Worm (Caenorhabditis elegans) whole organism, L4 larva: ENCODE results near the gene prmt-9.

Experiments used
- attf-4 ChIP-seq: sonication (generic microtip); optimal IDR thresholded peaks from 3 replicates; lab custom pipeline; 2017; ENCODE audit warnings: missing biosample characterization, missing genetic modification characterization
- dmd-8 ChIP-seq: fragments of 200-800 bp; sonication (Bioruptor generic); IDR thresholded peaks from 2 replicates; pipeline ENCODE4 v1.3.6; 2022; ENCODE audit warnings: missing genetic modification characterization, missing compliant biosample characterization
- dpl-1 ChIP-seq: fragments of 150-350 bp; optimal IDR thresholded peaks from 2 replicates; lab custom pipeline; 2014; ENCODE audit warnings: missing biosample characterization, missing genetic modification reagents, missing genetic modification characterization
- egl-27 ChIP-seq: sonication (generic microtip); optimal IDR thresholded peaks from 3 replicates; lab custom pipeline; 2017; ENCODE audit warnings: missing biosample characterization, missing genetic modification reagents, missing genetic modification characterization
- fkh-10 ChIP-seq: fragments of 150-350 bp; optimal IDR thresholded peaks from 2 replicates; lab custom pipeline; 2014; ENCODE audit warnings: missing biosample characterization, missing genetic modification reagents, missing genetic modification characterization
- fos-1 ChIP-seq: fragments of 150-350 bp; optimal IDR thresholded peaks from 2 replicates; lab custom pipeline; 2014; ENCODE audit warnings: missing biosample characterization, missing genetic modification characterization
- lin-39 ChIP-seq: fragments of 150-350 bp; optimal IDR thresholded peaks from 2 replicates; lab custom pipeline; 2014; ENCODE audit warnings: missing biosample characterization, missing genetic modification reagents, missing genetic modification characterization
- mdl-1 ChIP-seq, 2 experiments: fragments of 150-350 bp in 1 of 2; sonication (generic microtip) in 1 of 2; optimal IDR thresholded peaks; 2 replicates each; lab custom pipeline; 2014 to 2017; ENCODE audit warnings: missing biosample characterization in 2 of 2, missing genetic modification characterization in 2 of 2
- nhr-28 ChIP-seq: fragments of 150-350 bp; optimal IDR thresholded peaks from 2 replicates; lab custom pipeline; 2014; ENCODE audit warnings: missing biosample characterization, missing genetic modification characterization
- nhr-41 ChIP-seq: fragments of 200-800 bp; sonication (Bioruptor generic); IDR thresholded peaks from 2 replicates; pipeline ENCODE4 v1.3.6; 2022; ENCODE audit warnings: missing genetic modification reagents, missing genetic modification characterization, missing compliant biosample characterization
- skn-1 ChIP-seq: fragments of 150-350 bp; optimal IDR thresholded peaks from 2 replicates; lab custom pipeline; 2014; ENCODE audit warnings: missing biosample characterization, missing genetic modification characterization
- unc-62 ChIP-seq, 3 experiments: fragments of 150-350 bp in 1 of 3; sonication (generic microtip); optimal IDR thresholded peaks in 2 of 3; peaks in 1 of 3; 1 replicate in 1 of 3; 2 replicates in 2 of 3; lab custom pipeline; 2014 to 2017; ENCODE audit warnings: missing biosample characterization in 3 of 3, missing genetic modification characterization in 3 of 3, missing genetic modification reagents in 3 of 3, missing genotype in 1 of 3
- zip-11 ChIP-seq: fragments of 200-800 bp; sonication (Bioruptor generic); IDR thresholded peaks from 2 replicates; pipeline ENCODE4 v1.3.6; 2022; ENCODE audit warnings: missing genetic modification characterization, missing compliant biosample characterization

DNA sequence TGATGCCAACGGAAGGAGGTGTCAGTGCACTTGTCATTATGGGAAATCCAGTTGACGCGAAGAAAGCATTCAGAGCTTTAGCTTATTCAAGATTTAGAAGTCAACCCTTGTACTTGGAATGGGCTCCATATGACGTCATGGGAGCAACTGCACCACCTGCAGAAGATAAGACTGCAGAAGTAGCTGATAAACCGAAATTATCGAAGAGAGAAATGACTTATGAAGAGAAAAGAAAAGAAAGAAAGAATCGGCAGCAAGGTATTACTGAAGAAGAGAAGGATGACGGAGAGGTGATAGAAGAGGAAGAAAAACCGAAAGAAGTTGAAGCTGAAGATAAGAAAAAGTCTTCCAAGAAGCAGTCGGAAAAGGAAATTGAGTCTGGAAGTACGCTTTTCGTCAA is 44.0 kb upstream of the prmt-9 start:
- no peak for TF ChIP-seq skn-1 (tag; lab: Kevin White, UChicago)
- no peak for TF ChIP-seq fkh-10 (GFP tag; lab: Kevin White, UChicago)
- no peak for TF ChIP-seq zip-11 (GFP tag; lab: Robert Waterston, UW)
- TF ChIP-seq attf-4 (tag; lab: Kevin White, UChicago) = no peak
- TF ChIP-seq unc-62 (GFP tag; optimal IDR thresholded peaks at IDR 0.05 in 1 of 2; lab: Kevin White, UChicago) = no peak
- no peak for TF ChIP-seq unc-62 (tag; optimal IDR thresholded peaks at IDR 0.05; lab: Kevin White, UChicago)
- no peak for TF ChIP-seq nhr-28 (tag; lab: Kevin White, UChicago)
- no peak for TF ChIP-seq nhr-41 (GFP tag; lab: Robert Waterston, UW)
- no peak for TF ChIP-seq dmd-8 (GFP tag; lab: Robert Waterston, UW)
- TF ChIP-seq mdl-1 (tag; optimal IDR thresholded peaks at IDR 0.05; lab: Kevin White, UChicago) = no peak
- no peak for TF ChIP-seq egl-27
- TF ChIP-seq lin-39 (tag; lab: Kevin White, UChicago) = no peak
- TF ChIP-seq fos-1 (tag; lab: Kevin White, UChicago) = no peak
- no peak for TF ChIP-seq dpl-1 (GFP tag; lab: Kevin White, UChicago)
